Fruit fly (Drosophila melanogaster): ENCODE data around the gene Fhos.

DNA sequence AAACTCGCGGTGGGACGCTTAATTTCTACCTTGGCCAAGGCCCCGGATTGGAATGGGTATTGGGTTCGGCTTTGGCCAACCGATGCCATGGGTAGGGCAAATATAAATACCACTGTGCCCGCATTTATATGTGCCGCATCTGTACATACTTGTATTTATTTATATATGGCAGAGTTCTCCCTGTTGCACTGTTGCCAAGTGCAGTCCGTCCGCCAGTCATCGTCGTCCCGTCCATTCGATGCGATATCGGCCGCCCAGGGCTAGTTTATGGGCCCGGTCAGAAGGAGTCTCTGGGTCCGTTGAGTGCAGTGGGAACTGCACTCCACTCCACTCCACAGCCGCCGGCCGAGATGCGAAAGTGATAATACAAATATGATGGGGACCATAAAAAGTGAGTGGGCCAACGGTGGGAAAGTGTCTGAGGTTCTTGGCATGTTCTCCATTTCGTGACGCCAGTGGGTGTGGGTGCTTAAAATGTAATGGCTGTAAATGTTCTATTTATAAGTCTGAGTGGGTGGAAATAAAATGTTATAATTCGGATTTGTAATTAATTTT, 69.5 kb downstream of the Fhos start:
- TF ChIP-seq h (optimal IDR thresholded peaks at IDR 0.05), result no peak
- no peak for TF ChIP-seq insv (optimal IDR thresholded peaks at IDR 0.05)
- no peak for TF ChIP-seq Myc (optimal IDR thresholded peaks at IDR 0.05)

Measured in Kc167 (cell line).